Worm (Caenorhabditis elegans): Measurements from ENCODE around the gene hif-1.

DNA sequence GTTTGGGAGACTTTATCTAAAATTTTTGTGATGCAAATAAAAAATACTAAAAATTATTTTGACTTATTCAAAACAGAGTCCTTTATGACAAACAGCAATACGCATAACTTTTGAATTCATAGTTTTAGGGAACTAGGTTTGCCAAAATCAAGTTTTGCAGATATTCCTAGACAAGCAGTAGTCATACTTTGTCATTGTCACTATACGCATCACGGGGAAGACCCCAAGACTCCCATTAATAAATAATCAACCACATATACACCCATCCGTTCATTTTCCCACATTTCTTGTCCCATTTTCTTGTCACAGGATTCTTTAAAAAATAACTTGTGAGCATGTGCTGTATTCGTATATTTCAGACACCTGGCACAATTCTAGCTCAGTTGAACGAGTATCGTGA lies 34.2 kb downstream of the hif-1 start, which contains the start of gene Y44A6D.7:
- no peak for TF ChIP-seq him-1 (tag; optimal IDR thresholded peaks at IDR 0.05)
- TF ChIP-seq dao-5 (tag; optimal IDR thresholded peaks at IDR 0.05): no peak
- TF ChIP-seq W03F9.2 (tag; optimal IDR thresholded peaks at IDR 0.05): no peak

Measured in whole organism, L4/young adult.